Fruit fly (Drosophila melanogaster): ENCODE measurements around the gene grn.

Gene grn

DNA sequence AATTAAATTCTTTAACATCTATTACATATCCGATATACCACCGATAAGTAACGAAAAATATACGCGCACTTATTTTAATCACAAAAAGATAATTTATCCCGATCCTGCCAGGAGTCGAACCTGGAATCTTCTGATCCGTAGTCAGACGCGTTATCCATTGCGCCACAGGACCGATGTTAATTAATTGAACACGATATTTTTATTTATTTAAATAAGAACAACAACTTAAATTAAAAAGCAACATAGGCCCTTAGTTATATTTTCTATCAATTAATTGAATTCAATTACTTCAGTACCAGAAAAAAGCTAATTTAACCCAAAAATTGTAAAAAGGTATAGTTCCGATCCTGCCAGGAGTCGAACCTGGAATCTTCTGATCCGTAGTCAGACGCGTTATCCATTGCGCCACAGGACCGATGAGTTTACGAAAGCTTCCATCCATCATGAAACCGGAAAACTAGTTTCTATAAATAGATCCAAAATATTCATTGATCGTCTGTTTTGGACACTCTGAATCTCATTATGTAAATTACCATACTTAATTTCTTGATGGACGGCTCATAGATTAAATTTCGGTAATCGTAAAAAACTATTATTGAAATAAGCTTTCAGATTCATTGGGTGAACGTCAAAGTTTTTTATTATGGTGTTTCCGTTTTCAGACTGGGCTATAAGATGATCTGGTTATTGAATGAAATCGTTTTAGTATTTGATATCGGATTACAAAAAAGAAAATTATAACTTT is 40.4 kb downstream of the grn start (continued):
- TF ChIP-seq CG13424 (tag; optimal IDR thresholded peaks at IDR 0.05), result no peak
- TF ChIP-seq ERR (GFP tag; optimal IDR thresholded peaks at IDR 0.05), result no peak
- no peak for TF ChIP-seq CG8281 (tag; optimal IDR thresholded peaks at IDR 0.05)
- no peak for TF ChIP-seq Gsc (GFP tag; IDR thresholded peaks at IDR 0.05)
- TF ChIP-seq CG16813 (GFP tag; IDR thresholded peaks at IDR 0.05; ENCODE audit: partially characterized antibody), result peak; percentile 85
- no peak for TF ChIP-seq Xrp1 (GFP tag; IDR thresholded peaks at IDR 0.05)
- TF ChIP-seq CG5953 (GFP tag; IDR thresholded peaks at IDR 0.05), result no peak
- no peak for TF ChIP-seq ems (GFP tag; optimal IDR thresholded peaks at IDR 0.05)
- TF ChIP-seq corto (GFP tag; optimal IDR thresholded peaks at IDR 0.05), result no peak
- TF ChIP-seq CG17328 (GFP tag; IDR thresholded peaks at IDR 0.05), result no peak
- no peak for TF ChIP-seq Pdp1 (GFP tag; optimal IDR thresholded peaks at IDR 0.05)
- TF ChIP-seq row (GFP tag; IDR thresholded peaks at IDR 0.05), result no peak
- TF ChIP-seq cas (GFP tag; IDR thresholded peaks at IDR 0.05), result no peak
- TF ChIP-seq aop (GFP tag; IDR thresholded peaks at IDR 0.05), result no peak
- TF ChIP-seq ase (GFP tag; IDR thresholded peaks at IDR 0.05), result no peak
- TF ChIP-seq CG32532 (GFP tag; IDR thresholded peaks at IDR 0.05), result no peak
- no peak for TF ChIP-seq gcm2 (GFP tag; optimal IDR thresholded peaks at IDR 0.05)
- no peak for TF ChIP-seq CG2889 (GFP tag; IDR thresholded peaks at IDR 0.05)
- no peak for TF ChIP-seq CG10321 (GFP tag; IDR thresholded peaks at IDR 0.05)
- no peak for TF ChIP-seq CG11085 (GFP tag; IDR thresholded peaks at IDR 0.05)
- no peak for TF ChIP-seq CG11560 (tag; IDR thresholded peaks at IDR 0.05)
- no peak for TF ChIP-seq CG10267 (tag; optimal IDR thresholded peaks at IDR 0.05)
- no peak for TF ChIP-seq yki (optimal IDR thresholded peaks at IDR 0.05)
- TF ChIP-seq fru (optimal IDR thresholded peaks at IDR 0.05), result no peak
- TF ChIP-seq kay (GFP tag; optimal IDR thresholded peaks at IDR 0.05), result no peak
- TF ChIP-seq gfzf (GFP tag; optimal IDR thresholded peaks at IDR 0.05), result no peak
- no peak for TF ChIP-seq CG18619 (GFP tag; optimal IDR thresholded peaks at IDR 0.05)
- TF ChIP-seq CG11696 (GFP tag; IDR thresholded peaks at IDR 0.05), result no peak
- no peak for TF ChIP-seq Dad (GFP tag; optimal IDR thresholded peaks at IDR 0.05)
- TF ChIP-seq dmrt99B (tag; optimal IDR thresholded peaks at IDR 0.05), result no peak
- no peak for TF ChIP-seq CG12104 (GFP tag; optimal IDR thresholded peaks at IDR 0.05)
- TF ChIP-seq CG6272 (GFP tag; IDR thresholded peaks at IDR 0.05), result no peak
- TF ChIP-seq Ptx1 (GFP tag; IDR thresholded peaks at IDR 0.05), result no peak
- no peak for TF ChIP-seq cg (GFP tag; optimal IDR thresholded peaks at IDR 0.05)
- no peak for TF ChIP-seq Asciz (GFP tag; optimal IDR thresholded peaks at IDR 0.05)
- TF ChIP-seq prd (optimal IDR thresholded peaks at IDR 0.05), result no peak
- no peak for TF ChIP-seq prd (GFP tag; IDR thresholded peaks at IDR 0.05)
- TF ChIP-seq CG12659 (GFP tag; optimal IDR thresholded peaks at IDR 0.05), result no peak
- no peak for TF ChIP-seq Ssrp (tag; optimal IDR thresholded peaks at IDR 0.05)
- no peak for TF ChIP-seq CG2120 (GFP tag; optimal IDR thresholded peaks at IDR 0.05)
- no peak for TF ChIP-seq cato (GFP tag; optimal IDR thresholded peaks at IDR 0.05; ENCODE audit: borderline replicate concordance)
- no peak for TF ChIP-seq jumu (GFP tag; optimal IDR thresholded peaks at IDR 0.05)
- TF ChIP-seq pb (GFP tag; optimal IDR thresholded peaks at IDR 0.05), result no peak
- TF ChIP-seq CG43689 (GFP tag; IDR thresholded peaks at IDR 0.05), result no peak
- no peak for TF ChIP-seq emc (GFP tag; optimal IDR thresholded peaks at IDR 0.05)
- no peak for TF ChIP-seq az2 (GFP tag; optimal IDR thresholded peaks at IDR 0.05)
- TF ChIP-seq gt (GFP tag; IDR thresholded peaks at IDR 0.05), result no peak
- no peak for TF ChIP-seq Ets65A (GFP tag)
- no peak for TF ChIP-seq Drgx (GFP tag; IDR thresholded peaks at IDR 0.05)
- TF ChIP-seq CG14441 (GFP tag; IDR thresholded peaks at IDR 0.05), result no peak
- TF ChIP-seq Atf-2 (GFP tag; optimal IDR thresholded peaks at IDR 0.05), result no peak
- TF ChIP-seq Dbx (GFP tag; IDR thresholded peaks at IDR 0.05), result no peak
- no peak for TF ChIP-seq CG4360 (GFP tag; IDR thresholded peaks at IDR 0.05)

Measured in whole organism, embryonic.